Worm (Caenorhabditis elegans) whole organism, young adult: Measurements from ENCODE around the gene F22E5.2.

Source experiments
- F10E7.11 ChIP-seq: sonication (generic microtip); optimal IDR thresholded peaks from 2 replicates; lab custom pipeline; 2017; ENCODE audit warnings: mild to moderate bottlenecking, missing genetic modification characterization, moderate library complexity, missing compliant biosample characterization
- Y56A3A.18 ChIP-seq: fragments of 200-800 bp; sonication (Bioruptor generic); IDR thresholded peaks from 2 replicates; pipeline ENCODE4 v1.3.6; 2022; ENCODE audit warnings: missing genetic modification reagents, missing genetic modification characterization, missing compliant biosample characterization
- Y79H2A.3 ChIP-seq: fragments of 200-800 bp; sonication (Bioruptor generic); conservative IDR thresholded peaks from 2 replicates; pipeline ENCODE4 v1.3.6; 2022; ENCODE audit warnings: missing genetic modification reagents, missing genetic modification characterization, missing compliant biosample characterization
- ceh-27 ChIP-seq: fragments of 200-800 bp; sonication (Bioruptor generic); optimal IDR thresholded peaks from 2 replicates; lab custom pipeline; 2018; ENCODE audit warnings: mild to moderate bottlenecking, missing genetic modification characterization, moderate library complexity, missing compliant biosample characterization
- nfya-1 ChIP-seq: sonication (generic microtip); optimal IDR thresholded peaks from 2 replicates; lab custom pipeline; 2017; ENCODE audit warnings: antibody characterized with exemption, missing compliant biosample characterization, missing genetic modification characterization, borderline replicate concordance; ENCODE audit not compliant: insufficient read depth
- unc-62 ChIP-seq: fragments of 150-350 bp; optimal IDR thresholded peaks from 2 replicates; lab custom pipeline; 2014; ENCODE audit warnings: missing biosample characterization, missing genetic modification reagents, missing genetic modification characterization

DNA sequence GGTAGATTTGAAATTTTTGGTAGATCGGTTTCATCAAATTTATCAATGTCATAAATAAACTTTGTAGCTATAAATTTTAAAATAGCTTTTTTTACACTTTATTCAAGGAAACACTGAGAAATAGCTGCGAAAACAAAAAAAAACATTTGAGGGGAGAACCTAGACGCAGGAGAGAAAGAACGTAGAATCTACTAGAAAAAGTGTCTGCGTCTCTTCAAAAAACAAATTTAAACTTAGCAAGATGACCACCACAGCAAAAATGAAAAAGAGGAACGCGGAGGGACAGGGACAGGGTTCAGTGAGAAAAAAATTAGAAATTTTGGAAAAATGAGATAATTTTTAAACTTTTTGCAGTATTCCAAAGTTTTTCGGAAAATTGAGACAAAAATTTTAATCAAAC is 16.2 kb upstream of the F22E5.2 start:
- TF ChIP-seq unc-62 (GFP tag; lab: Kevin White, UChicago): no peak
- TF ChIP-seq Y79H2A.3 (GFP tag; lab: Robert Waterston, UW): no peak
- TF ChIP-seq F10E7.11 (tag; lab: Kevin White, UChicago): no peak
- TF ChIP-seq ceh-27 (GFP tag; lab: Kevin White, UChicago): no peak
- no peak for TF ChIP-seq nfya-1 (tag; lab: Kevin White, UChicago)
- TF ChIP-seq Y56A3A.18 (GFP tag; lab: Robert Waterston, UW): no peak
